Fruit fly (Drosophila melanogaster): ENCODE results near the gene FRG1.

dm6 chr3L:20276615-20277014 lies 20.2 kb downstream of the FRG1 start:
- TF ChIP-seq CG8301 (tag; optimal IDR thresholded peaks at IDR 0.05) (no peak), CG9948 (tag; optimal IDR thresholded peaks at IDR 0.05) (no peak), Snoo (tag; optimal IDR thresholded peaks at IDR 0.05) (no peak), fd96Ca (GFP tag; IDR thresholded peaks at IDR 0.05) (0 out of 3 replicates have a peak, but pooled peaks have one; percentile 35), CG17806 (tag; optimal IDR thresholded peaks at IDR 0.05) (no peak), CG14655 (GFP tag; optimal IDR thresholded peaks at IDR 0.05) (peak; percentile 47), gl (tag; optimal IDR thresholded peaks at IDR 0.05) (no peak), CG4496 (GFP tag; IDR thresholded peaks at IDR 0.05) (no peak), CG12605 (GFP tag; IDR thresholded peaks at IDR 0.05) (no peak)
